Worm (Caenorhabditis elegans): ENCODE measurements around the gene npp-1.

ce11 chrIV:9872786-9873185 is 14.5 kb downstream of the npp-1 start:
- TF ChIP-seq mel-28 (tag; optimal IDR thresholded peaks at IDR 0.05; ENCODE audit: borderline replicate concordance) (no peak), D2030.7 (GFP tag; IDR thresholded peaks at IDR 0.05) (no peak), xnd-1 (tag; optimal IDR thresholded peaks at IDR 0.05) (no peak), tbp1 (GFP tag; optimal IDR thresholded peaks at IDR 0.05) (no peak), unc-62 (GFP tag; optimal IDR thresholded peaks at IDR 0.05) (no peak), Y95B8A.8 (GFP tag; IDR thresholded peaks at IDR 0.05) (no peak), snpc-4 (GFP tag; optimal IDR thresholded peaks at IDR 0.05) (no peak), snpc-4 (tag; optimal IDR thresholded peaks at IDR 0.05) (no peak), hmg-20 (GFP tag; IDR thresholded peaks at IDR 0.05) (no peak)

All from whole organism, young adult.